Worm (Caenorhabditis elegans) whole organism, L4/young adult: ENCODE data around the gene lgc-21.
A peak's percentile ranks its signal among the peaks of the same experiment; 100 is the strongest.

ENCODE experiments used
- W03F9.2 ChIP-seq: fragments of 150-350 bp; optimal IDR thresholded peaks from 2 replicates; lab custom pipeline; 2014; ENCODE audit warnings: missing biosample characterization, missing genetic modification characterization
- dao-5 ChIP-seq: sonication (generic microtip); optimal IDR thresholded peaks from 2 replicates; lab custom pipeline; 2016; ENCODE audit warnings: missing genotype, missing genetic modification characterization, moderate library complexity, missing compliant biosample characterization
- him-1 ChIP-seq: sonication (generic microtip); optimal IDR thresholded peaks from 2 replicates; lab custom pipeline; 2016; ENCODE audit warnings: missing genotype, missing genetic modification reagents, missing genetic modification characterization, missing compliant biosample characterization

lgc-21 gene

DNA sequence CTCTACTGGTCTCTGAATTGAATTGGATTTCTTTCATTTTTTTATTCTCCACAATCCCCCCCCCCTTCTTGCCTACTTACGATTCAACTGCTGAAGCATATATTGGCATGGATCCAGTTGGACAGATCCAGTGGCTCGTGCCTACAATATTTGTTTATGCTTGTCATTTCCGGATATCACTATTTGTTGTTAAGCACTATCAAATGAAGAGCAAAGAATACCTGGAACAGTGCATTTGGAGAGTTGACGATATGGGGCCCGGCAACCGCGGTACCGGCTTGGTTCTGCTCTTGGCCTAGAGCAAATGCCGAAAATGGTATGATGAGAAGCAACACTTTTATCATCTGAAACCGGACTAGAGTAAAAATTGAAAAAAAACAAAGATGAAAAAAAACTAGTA, at the start of gene lgc-21:
TSS of gene lgc-21 (minus strand) at position 344 of the 400 bp plus-strand sequence.
- no peak for TF ChIP-seq him-1 (tag; lab: Kevin White, UChicago)
- TF ChIP-seq dao-5: no peak
- no peak for TF ChIP-seq W03F9.2 (tag; lab: Kevin White, UChicago)

- TF ChIP-seq him-1 (tag; lab: Kevin White, UChicago) (no peak), dao-5 (peak; percentile 17), W03F9.2 (tag; lab: Kevin White, UChicago) (no peak)
These were observed 47.8 kb upstream of the lgc-21 start, which contains the start of gene F28H6.7 for ce11 chrX:14115480-14116161. Gene F28H6.7, plus strand, starts transcription at chrX:14116111.

DNA sequence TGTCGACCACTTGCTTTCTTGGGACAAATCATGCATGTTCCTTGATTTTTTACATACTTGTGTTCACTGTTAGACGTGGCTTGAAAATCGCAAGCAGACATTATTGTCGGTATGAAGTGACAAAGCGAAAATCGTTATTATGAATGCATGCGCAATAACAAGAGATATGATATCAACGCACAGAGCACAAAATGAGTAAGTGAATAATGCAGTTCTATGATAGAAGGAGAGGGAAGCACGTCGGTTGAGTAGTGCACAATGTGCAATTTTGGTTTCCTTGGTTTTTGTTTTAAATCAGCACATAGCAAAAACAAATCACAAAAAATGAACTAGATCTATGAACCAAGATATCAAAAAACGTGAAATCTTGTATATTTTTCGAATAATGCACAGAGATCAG, 45.6 kb upstream of the lgc-21 start, which contains the start of gene nhr-281:
TSS of gene nhr-281 (minus strand) at position 101 of the 400 bp plus-strand sequence.
- TF ChIP-seq W03F9.2 (tag; lab: Kevin White, UChicago) (no peak), him-1 (tag; lab: Kevin White, UChicago) (no peak), dao-5 (no peak)

DNA sequence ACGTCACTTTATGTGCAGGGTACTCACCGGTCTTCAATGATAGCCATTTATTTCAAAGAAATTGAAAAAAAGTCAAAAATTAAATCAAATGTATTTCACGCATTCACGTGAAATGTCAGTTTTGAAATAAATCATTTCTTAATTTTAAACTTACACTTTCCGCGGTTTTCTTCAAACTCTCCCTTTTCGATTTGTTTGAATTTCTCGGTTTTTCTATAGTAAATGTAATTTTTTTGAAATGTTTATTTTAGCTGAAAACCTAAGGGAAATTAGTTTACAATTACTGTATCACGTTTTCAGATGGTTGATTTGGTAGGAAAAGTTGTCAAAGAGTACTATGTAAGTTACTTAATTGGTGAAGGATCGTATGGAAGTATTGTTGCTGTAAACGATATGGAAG, 40.5 kb upstream of the lgc-21 start, which contains the start of gene F16B12.7:
TSS of gene F16B12.7 (plus strand) at position 301 of the 400 bp plus-strand sequence.
- TF ChIP-seq dao-5: no peak
- no peak for TF ChIP-seq him-1 (tag; lab: Kevin White, UChicago)
- TF ChIP-seq W03F9.2 (tag; lab: Kevin White, UChicago): no peak

ce11 chrX:14102474-14102873, 34.7 kb upstream of the lgc-21 start:
- TF ChIP-seq W03F9.2 (tag; lab: Kevin White, UChicago) (no peak), him-1 (tag; lab: Kevin White, UChicago) (no peak), dao-5 (no peak)

DNA sequence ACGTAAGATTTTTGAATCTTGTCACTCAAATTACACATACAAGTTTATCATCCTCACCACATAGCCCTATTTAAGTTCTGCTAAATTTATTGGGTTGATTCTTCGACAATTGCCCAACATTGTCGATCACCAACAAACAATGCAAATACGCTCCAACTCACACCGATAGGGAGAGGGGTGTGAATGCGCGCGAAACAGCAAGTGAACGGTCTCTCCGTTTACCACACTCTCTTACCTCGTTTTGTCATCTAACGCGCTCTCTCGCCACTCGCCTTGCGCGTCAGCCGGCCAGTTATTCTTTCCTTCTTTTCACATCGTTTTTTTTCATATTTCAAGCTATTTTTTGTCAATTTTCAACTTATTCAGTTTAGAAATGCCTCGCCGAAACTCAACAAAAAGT, 34.2 kb upstream of the lgc-21 start, which contains the start of gene F16B12.6:
TSS of gene F16B12.6 (plus strand) at position 331 of the 400 bp plus-strand sequence.
- TF ChIP-seq dao-5: no peak
- TF ChIP-seq him-1 (tag; lab: Kevin White, UChicago): peak; percentile 32

DNA sequence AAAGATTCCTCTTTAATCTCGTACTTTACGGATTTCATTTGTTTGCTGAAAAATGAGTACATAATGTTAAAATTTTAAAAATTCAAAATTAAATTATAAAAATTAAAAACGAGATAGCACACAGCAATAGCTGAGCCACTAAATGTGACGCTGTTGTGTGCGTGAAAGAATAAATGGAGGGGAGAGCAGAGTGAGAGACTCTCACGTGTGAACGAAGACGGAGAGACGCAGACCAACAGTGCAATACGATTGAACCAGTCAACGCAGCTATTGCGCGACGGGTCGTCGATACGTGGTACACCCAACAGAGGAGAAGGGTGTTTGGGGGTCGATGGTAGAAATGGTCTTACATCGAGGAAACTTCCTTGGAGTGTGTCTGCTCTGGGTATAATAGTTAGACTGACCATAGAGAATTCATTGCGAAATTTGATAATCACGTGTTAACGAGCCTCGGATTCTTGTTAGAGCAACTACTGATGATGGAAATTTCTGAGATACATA, 30.9 kb upstream of the lgc-21 start, which contains the start of gene F16B12.4:
TSS of gene F16B12.4 (minus strand) at position 51 of the 501 bp plus-strand sequence.
- TF ChIP-seq him-1 (tag; lab: Kevin White, UChicago): no peak
- no peak for TF ChIP-seq W03F9.2 (tag; lab: Kevin White, UChicago)
- TF ChIP-seq dao-5: no peak

DNA sequence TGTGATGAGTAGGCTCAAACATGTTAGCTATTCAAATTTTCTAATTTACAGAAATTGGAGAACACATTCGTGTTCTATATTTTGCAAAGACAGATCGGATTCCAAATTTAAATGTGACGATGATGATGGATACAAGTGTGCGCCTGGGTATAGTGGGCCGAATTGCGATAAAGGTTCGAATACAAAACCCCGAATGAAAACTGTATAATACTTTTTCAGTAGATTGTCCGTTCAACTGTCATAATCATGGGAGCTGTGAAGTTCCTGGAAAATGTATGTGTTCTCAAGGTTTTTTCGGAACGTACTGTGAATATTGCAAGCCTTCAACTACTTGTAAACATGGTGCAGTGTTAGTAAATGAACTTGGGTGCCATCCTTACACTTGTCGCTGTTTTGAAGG, 23.2 kb upstream of the lgc-21 start:
- no peak for TF ChIP-seq W03F9.2 (tag; lab: Kevin White, UChicago)
- TF ChIP-seq dao-5: no peak
- TF ChIP-seq him-1 (tag; lab: Kevin White, UChicago): no peak

DNA sequence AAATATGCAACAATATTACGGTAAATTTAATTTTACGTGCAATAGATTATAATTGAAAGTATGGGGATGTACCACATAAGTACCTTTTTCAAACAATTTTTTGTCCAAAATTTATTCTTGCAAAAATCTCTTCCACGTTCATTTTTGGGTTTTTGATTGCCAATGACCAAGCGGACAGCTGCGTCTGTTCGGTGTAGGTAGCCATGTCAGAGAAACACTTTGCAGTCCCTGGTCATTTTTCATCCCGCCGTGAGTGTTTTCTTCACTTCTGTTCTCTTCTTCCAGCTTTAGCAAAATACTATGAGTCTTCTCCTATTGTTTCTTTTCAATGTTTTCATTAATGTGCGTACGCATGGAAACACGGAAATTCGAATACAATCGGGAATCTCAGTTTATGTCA, 22.3 kb upstream of the lgc-21 start, which contains the start of gene dsl-4:
TSS of gene dsl-4 (plus strand) at position 301 of the 400 bp plus-strand sequence.
- TF ChIP-seq him-1 (tag; lab: Kevin White, UChicago): no peak
- TF ChIP-seq W03F9.2 (tag; lab: Kevin White, UChicago): no peak
- no peak for TF ChIP-seq dao-5

DNA sequence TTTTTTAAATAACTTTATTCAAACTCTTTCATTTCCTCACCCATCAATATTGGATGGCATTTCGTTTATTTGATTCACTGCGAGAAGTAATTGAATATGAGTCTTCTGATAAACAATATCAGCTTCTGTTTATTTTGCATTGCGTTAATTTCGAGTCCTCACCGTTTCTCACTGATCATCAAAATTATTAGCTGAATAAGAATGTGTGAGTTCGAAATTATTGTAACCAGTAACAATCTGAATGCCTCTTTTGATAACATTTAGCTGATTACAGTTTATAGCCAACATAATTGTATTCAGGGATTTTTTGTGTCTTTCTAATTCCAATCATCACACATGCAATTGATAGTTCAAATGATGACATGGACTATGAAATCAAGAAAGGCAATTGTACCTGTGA, 17.4 kb upstream of the lgc-21 start, which contains the start of gene F16B12.1:
TSS of gene F16B12.1 (plus strand) at position 301 of the 400 bp plus-strand sequence.
- no peak for TF ChIP-seq him-1 (tag; lab: Kevin White, UChicago)

DNA sequence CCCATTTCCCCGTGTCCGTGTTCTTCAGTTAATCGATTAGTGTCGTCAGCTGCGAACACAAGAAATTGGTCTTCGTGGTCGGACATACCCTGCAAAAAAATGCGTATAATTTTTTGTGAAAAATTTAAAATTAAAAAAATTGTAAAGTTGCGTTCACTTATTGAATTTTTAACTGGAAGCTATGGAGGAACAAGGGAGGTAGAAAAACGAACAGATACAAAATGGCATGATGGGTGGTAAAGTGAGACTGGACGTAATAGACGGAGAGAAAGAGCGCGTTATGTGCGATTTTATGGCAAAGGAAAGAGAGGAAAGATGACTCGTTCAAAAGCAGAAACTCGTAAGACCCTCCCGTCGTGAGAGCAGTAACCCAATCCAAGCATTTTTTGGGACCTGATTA, 16.4 kb upstream of the lgc-21 start, which contains the start of gene C33G3.6:
TSS of gene C33G3.6 (minus strand) at position 101 of the 400 bp plus-strand sequence.
- no peak for TF ChIP-seq dao-5
- no peak for TF ChIP-seq him-1 (tag; lab: Kevin White, UChicago)
- no peak for TF ChIP-seq W03F9.2 (tag; lab: Kevin White, UChicago)

- TF ChIP-seq W03F9.2 (tag; lab: Kevin White, UChicago): no peak
- TF ChIP-seq dao-5: no peak
- no peak for TF ChIP-seq him-1 (tag; lab: Kevin White, UChicago)
These were observed 10.8 kb upstream of the lgc-21 start, which contains the start of gene C33G3.5 for ce11 chrX:14078574-14078973. Gene C33G3.5, minus strand, starts transcription at chrX:14078674.

ce11 chrX:14070950-14071349, 3.2 kb upstream of the lgc-21 start, which contains the start of gene C33G3.4:
Gene C33G3.4, plus strand, starts transcription at chrX:14071162.
- peak; percentile 18 for TF ChIP-seq W03F9.2 (tag; lab: Kevin White, UChicago)
- TF ChIP-seq dao-5: no peak
- TF ChIP-seq him-1 (tag; lab: Kevin White, UChicago): no peak

DNA sequence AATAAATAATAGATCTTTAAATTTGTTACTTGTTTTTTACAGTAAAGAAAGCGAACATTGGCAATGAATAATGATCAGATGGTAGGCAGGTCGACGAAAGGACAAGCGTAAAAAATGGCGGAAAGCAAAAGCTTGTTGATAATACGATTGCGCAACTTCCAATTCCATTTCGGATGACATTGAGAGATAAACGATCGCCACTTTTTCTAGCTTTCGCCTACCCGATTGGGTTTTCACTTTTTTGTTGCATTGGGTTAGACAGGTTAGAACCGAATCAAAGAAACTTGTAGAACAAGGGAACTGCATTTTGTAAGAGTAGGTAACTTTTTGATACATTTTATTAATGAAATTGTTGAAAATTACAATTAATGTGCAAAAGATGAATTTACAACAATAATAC, 1.7 kb upstream of the lgc-21 start:
- no peak for TF ChIP-seq W03F9.2 (tag; lab: Kevin White, UChicago)
- TF ChIP-seq him-1 (tag; lab: Kevin White, UChicago): no peak
- TF ChIP-seq dao-5: no peak
